Fruit fly (Drosophila melanogaster) whole organism, embryonic: ENCODE results near the gene CG15537.

Experiments
- ATbp ChIP-seq: fragments of 200-800 bp; sonication (Bioruptor generic); optimal IDR thresholded peaks from 2 replicates; lab custom pipeline; 2017; ENCODE audit warnings: missing biosample characterization, mild to moderate bottlenecking, missing genetic modification characterization, missing genetic modification reagents
- Asciz ChIP-seq: fragments of 200-800 bp; sonication (Bioruptor generic); optimal IDR thresholded peaks from 2 replicates; lab custom pipeline; 2017; ENCODE audit warnings: missing biosample characterization, mild to moderate bottlenecking, missing genetic modification characterization, missing genetic modification reagents
- Awh ChIP-seq: fragments of 200-800 bp; sonication (Bioruptor generic); IDR thresholded peaks from 2 replicates; pipeline ENCODE4, ENCODE4 v1.3.6; 2022; ENCODE audit warnings: missing biosample characterization, missing genetic modification characterization
- CG12299 ChIP-seq: fragments of 200-800 bp; sonication (Bioruptor generic); optimal IDR thresholded peaks from 2 replicates; lab custom pipeline; 2018; ENCODE audit warnings: missing biosample characterization, mild to moderate bottlenecking, missing genetic modification characterization
- CG15011 ChIP-seq: fragments of 200-800 bp; sonication (Bioruptor generic); optimal IDR thresholded peaks from 3 replicates; lab custom pipeline; 2018; ENCODE audit warnings: missing biosample characterization, mild to moderate bottlenecking, missing genetic modification characterization
- CG1792 ChIP-seq: fragments of 200-800 bp; sonication (Bioruptor generic); optimal IDR thresholded peaks from 2 replicates; lab custom pipeline; 2016; ENCODE audit warnings: missing biosample characterization, missing genetic modification characterization
- CG18011 ChIP-seq: fragments of 200-800 bp; sonication (Bioruptor generic); optimal IDR thresholded peaks from 2 replicates; lab custom pipeline; 2017; ENCODE audit warnings: missing biosample characterization, missing genetic modification characterization, mild to moderate bottlenecking, moderate library complexity, missing genotype
- CG18599 ChIP-seq: fragments of 200-800 bp; sonication (Bioruptor generic); optimal IDR thresholded peaks from 3 replicates; lab custom pipeline; 2017; ENCODE audit warnings: missing biosample characterization, missing genetic modification characterization, mild to moderate bottlenecking, moderate library complexity, missing genetic modification reagents
- CG2120 ChIP-seq: fragments of 200-800 bp; sonication (Bioruptor generic); optimal IDR thresholded peaks from 3 replicates; lab custom pipeline; 2016; ENCODE audit warnings: missing biosample characterization, missing genetic modification characterization
- CG2712 ChIP-seq: fragments of 200-800 bp; optimal IDR thresholded peaks from 3 replicates; lab custom pipeline; 2019; ENCODE audit warnings: missing biosample characterization, mild to moderate bottlenecking, missing genetic modification characterization, moderate library complexity
- CG3281 ChIP-seq: fragments of 200-800 bp; sonication (Bioruptor generic); optimal IDR thresholded peaks from 3 replicates; lab custom pipeline; 2017; ENCODE audit warnings: missing biosample characterization, mild to moderate bottlenecking, missing genetic modification characterization
- CG33213 ChIP-seq: fragments of 200-800 bp; sonication (Bioruptor generic); optimal IDR thresholded peaks from 3 replicates; lab custom pipeline; 2016; ENCODE audit warnings: missing biosample characterization, missing genetic modification characterization
- CG7556 ChIP-seq: fragments of 200-800 bp; sonication (Bioruptor generic); optimal IDR thresholded peaks from 2 replicates; lab custom pipeline; 2017; ENCODE audit warnings: missing biosample characterization, mild to moderate bottlenecking, missing genetic modification characterization
- CG7786 ChIP-seq: fragments of 200-800 bp; sonication (Bioruptor generic); optimal IDR thresholded peaks from 2 replicates; lab custom pipeline; 2016; ENCODE audit warnings: missing biosample characterization, missing genetic modification characterization
- CG7839 ChIP-seq: fragments of 200-800 bp; sonication (Bioruptor generic); optimal IDR thresholded peaks from 3 replicates; lab custom pipeline; 2018; ENCODE audit warnings: missing biosample characterization, mild to moderate bottlenecking, missing genetic modification characterization, moderate library complexity
- CG9609 ChIP-seq: fragments of 200-800 bp; sonication (Bioruptor generic); optimal IDR thresholded peaks from 3 replicates; lab custom pipeline; 2016; ENCODE audit warnings: missing biosample characterization, missing genetic modification characterization
- CrebB ChIP-seq: fragments of 200-800 bp; sonication (Bioruptor generic); optimal IDR thresholded peaks from 3 replicates; lab custom pipeline; 2018; ENCODE audit warnings: missing biosample characterization, mild to moderate bottlenecking, missing genetic modification characterization
- Fer1 ChIP-seq: fragments of 200-800 bp; sonication (Bioruptor generic); optimal IDR thresholded peaks from 2 replicates; lab custom pipeline; 2017; ENCODE audit warnings: missing biosample characterization, mild to moderate bottlenecking, missing genetic modification characterization
- HLH54F ChIP-seq: fragments of 200-800 bp; sonication (Bioruptor generic); optimal IDR thresholded peaks from 3 replicates; lab custom pipeline; 2016; ENCODE audit warnings: missing biosample characterization, missing genetic modification characterization
- HLHmδ ChIP-seq: fragments of 200-800 bp; sonication (Bioruptor generic); optimal IDR thresholded peaks from 2 replicates; lab custom pipeline; 2018; ENCODE audit warnings: missing biosample characterization, mild to moderate bottlenecking, missing genetic modification characterization, moderate library complexity
- Hmr ChIP-seq: fragments of 200-800 bp; sonication (Bioruptor generic); optimal IDR thresholded peaks from 3 replicates; lab custom pipeline; 2017; ENCODE audit warnings: mild to moderate bottlenecking, missing biosample characterization, missing genetic modification reagents, missing genetic modification characterization
- MBD-R2 ChIP-seq: fragments of 200-800 bp; sonication (Bioruptor generic); IDR thresholded peaks from 2 replicates; pipeline ENCODE4 v1.3.6; 2022; ENCODE audit warnings: missing biosample characterization, missing genetic modification characterization
- Mad ChIP-seq: fragments of 200-800 bp; sonication (Bioruptor generic); optimal IDR thresholded peaks from 2 replicates; lab custom pipeline; 2016; ENCODE audit warnings: missing biosample characterization, missing genetic modification characterization
- Myb ChIP-seq: fragments of 200-800 bp; sonication (Bioruptor generic); optimal IDR thresholded peaks from 2 replicates; lab custom pipeline; 2016; ENCODE audit warnings: missing biosample characterization, missing genetic modification characterization
- Oli ChIP-seq: fragments of 200-800 bp; sonication (Bioruptor generic); optimal IDR thresholded peaks from 2 replicates; lab custom pipeline; 2018; ENCODE audit warnings: missing biosample characterization, mild to moderate bottlenecking, missing genetic modification characterization, moderate library complexity
- Ravus ChIP-seq: fragments of 200-800 bp; sonication (Bioruptor generic); IDR thresholded peaks from 2 replicates; pipeline ENCODE4 v1.3.6; 2022; ENCODE audit warnings: missing biosample characterization, missing genetic modification characterization
- Sox102F ChIP-seq: fragments of 200-800 bp; sonication (Bioruptor generic); optimal IDR thresholded peaks from 2 replicates; lab custom pipeline; 2018; ENCODE audit warnings: missing biosample characterization, mild to moderate bottlenecking, missing genetic modification characterization, moderate library complexity
- Spps ChIP-seq: fragments of 200-800 bp; sonication (Bioruptor generic); optimal IDR thresholded peaks from 2 replicates; lab custom pipeline; 2018; ENCODE audit warnings: missing biosample characterization, mild to moderate bottlenecking, missing genetic modification characterization
- Ssrp ChIP-seq: fragments of 200-800 bp; sonication (Bioruptor generic); optimal IDR thresholded peaks from 2 replicates; lab custom pipeline; 2018; ENCODE audit warnings: missing biosample characterization, mild to moderate bottlenecking, missing genetic modification characterization, moderate library complexity
- bowl ChIP-seq: fragments of 200-800 bp; sonication (Bioruptor generic); IDR thresholded peaks from 2 replicates; pipeline ENCODE4 v1.3.6; 2022; ENCODE audit warnings: missing biosample characterization, missing genetic modification characterization
- bsh ChIP-seq, 2 experiments: fragments of 200-800 bp; sonication (Bioruptor generic); optimal IDR thresholded peaks; 2 replicates each; lab custom pipeline; 2017 to 2018; ENCODE audit warnings: mild to moderate bottlenecking in 2 of 2, missing biosample characterization in 2 of 2, missing genetic modification characterization in 2 of 2, moderate library complexity in 1 of 2
- crp ChIP-seq, 2 experiments: fragments of 200-800 bp; sonication (Bioruptor generic); optimal IDR thresholded peaks; 2 replicates in 1 of 2; 3 replicates in 1 of 2; lab custom pipeline; 2017; ENCODE audit warnings: missing biosample characterization in 2 of 2, missing genetic modification characterization in 2 of 2, mild to moderate bottlenecking in 1 of 2, moderate library complexity in 1 of 2
- dmrt99B ChIP-seq: fragments of 200-800 bp; sonication (Bioruptor generic); optimal IDR thresholded peaks from 2 replicates; lab custom pipeline; 2018; ENCODE audit warnings: missing biosample characterization, mild to moderate bottlenecking, missing genetic modification characterization, moderate library complexity
- hb ChIP-seq: fragments of 200-800 bp; sonication (Bioruptor generic); IDR thresholded peaks from 3 replicates; pipeline ENCODE4 v1.3.6; 2022; ENCODE audit warnings: missing biosample characterization, missing genetic modification characterization; ENCODE audit not compliant: partially characterized antibody
- inv ChIP-seq: fragments of 200-800 bp; sonication (Bioruptor generic); IDR thresholded peaks from 2 replicates; pipeline ENCODE4 v1.3.6; 2022; ENCODE audit warnings: missing biosample characterization, missing genetic modification characterization; ENCODE audit not compliant: partially characterized antibody
- lov ChIP-seq, 2 experiments: fragments of 200-800 bp in 1 of 2; fragments of >200 bp in 1 of 2; sonication (Bioruptor generic) in 1 of 2; IDR thresholded peaks in 1 of 2; optimal IDR thresholded peaks in 1 of 2; 2 replicates in 1 of 2; 3 replicates in 1 of 2; pipeline versions ENCODE4 v1.3.6 to Lab custom; 2017 to 2022; ENCODE audit warnings: missing biosample characterization in 1 of 2, missing genetic modification characterization in 1 of 2
- luna ChIP-seq: fragments of 200-800 bp; sonication (Bioruptor generic); optimal IDR thresholded peaks from 2 replicates; lab custom pipeline; 2016; ENCODE audit warnings: missing biosample characterization, missing genetic modification characterization
- maf-S ChIP-seq: fragments of 200-800 bp; sonication (Bioruptor generic); optimal IDR thresholded peaks from 2 replicates; lab custom pipeline; 2016; ENCODE audit warnings: missing biosample characterization, missing genetic modification characterization
- nmo ChIP-seq: fragments of 200-800 bp; sonication (Bioruptor generic); optimal IDR thresholded peaks from 2 replicates; lab custom pipeline; 2018; ENCODE audit warnings: missing biosample characterization, mild to moderate bottlenecking, missing genetic modification characterization, moderate library complexity
- onecut ChIP-seq: fragments of 200-800 bp; sonication (Bioruptor generic); IDR thresholded peaks from 2 replicates; pipeline ENCODE4 v1.3.6; 2022; ENCODE audit warnings: missing biosample characterization, missing genetic modification characterization
- otp ChIP-seq: fragments of 200-800 bp; sonication (Bioruptor generic); IDR thresholded peaks from 3 replicates; pipeline ENCODE4, ENCODE4 v1.3.6; 2022; ENCODE audit warnings: missing biosample characterization, missing genetic modification characterization
- peb ChIP-seq: fragments of 200-800 bp; sonication (Bioruptor generic); IDR thresholded peaks from 2 replicates; pipeline ENCODE4 v1.3.6; 2022; ENCODE audit warnings: missing biosample characterization, missing genetic modification characterization
- sd ChIP-seq: fragments of 200-800 bp; sonication (Bioruptor generic); optimal IDR thresholded peaks from 3 replicates; lab custom pipeline; 2018; ENCODE audit warnings: missing biosample characterization, mild to moderate bottlenecking, missing genetic modification characterization, moderate library complexity
- sens-2 ChIP-seq: fragments of 200-800 bp; sonication (Bioruptor generic); IDR thresholded peaks from 2 replicates; pipeline ENCODE4 v1.3.6; 2022; ENCODE audit warnings: missing biosample characterization, missing genetic modification characterization
- shn ChIP-seq: fragments of 200-800 bp; sonication (Bioruptor generic); optimal IDR thresholded peaks from 3 replicates; lab custom pipeline; 2016; ENCODE audit warnings: missing biosample characterization, missing genetic modification characterization
- stwl ChIP-seq: fragments of 200-800 bp; sonication (Bioruptor generic); optimal IDR thresholded peaks from 3 replicates; lab custom pipeline; 2018; ENCODE audit warnings: missing biosample characterization, mild to moderate bottlenecking, missing genetic modification characterization, moderate library complexity
- tx ChIP-seq: fragments of 200-800 bp; sonication (Bioruptor generic); optimal IDR thresholded peaks from 2 replicates; lab custom pipeline; 2016; ENCODE audit warnings: missing biosample characterization, missing genetic modification characterization
- yki ChIP-seq: fragments of >200 bp; optimal IDR thresholded peaks from 3 replicates; lab custom pipeline; 2018
- z ChIP-seq: fragments of 200-800 bp; sonication (Bioruptor generic); IDR thresholded peaks from 3 replicates; pipeline ENCODE4 v1.3.6; 2022; ENCODE audit warnings: missing biosample characterization, missing genetic modification characterization

Gene CG15537

dm6 chr3R:30461608-30462243 lies 18.3 kb upstream of the CG15537 start (continued):
- TF ChIP-seq peb (no peak), CG7556 (GFP tag; lab: Kevin White, UChicago) (peak; percentile 2), CrebB (tag; lab: Kevin White, UChicago) (no peak), CG2712 (tag; lab: Kevin White, UChicago) (peak; percentile 39), shn (GFP tag; lab: Kevin White, UChicago) (no peak), nmo (GFP tag; lab: Kevin White, UChicago) (peak; percentile 31), CG15011 (GFP tag; lab: Kevin White, UChicago) (peak; percentile 1), Ssrp (tag; lab: Kevin White, UChicago) (peak; percentile 21), z (GFP tag; lab: Robert Waterston, UW) (no peak), ATbp (no peak), Mad (GFP tag; lab: Kevin White, UChicago) (no peak), CG33213 (GFP tag; lab: Kevin White, UChicago) (no peak), CG1792 (no peak), tx (GFP tag; lab: Kevin White, UChicago) (no peak), HLHmδ (no peak), bowl (GFP tag; lab: Robert Waterston, UW) (no peak), Myb (GFP tag; lab: Kevin White, UChicago) (no peak), CG7839 (tag; lab: Kevin White, UChicago) (peak; percentile 58), CG9609 (no peak), inv (no peak), Awh (no peak), CG2120 (peak; percentile 23), sens-2 (GFP tag; lab: Robert Waterston, UW) (no peak), CG18599 (GFP tag; lab: Kevin White, UChicago) (peak; percentile 16), CG3281 (GFP tag; lab: Kevin White, UChicago) (peak; percentile 16), luna (no peak), otp (0 out of 3 replicates have a peak, but pooled peaks have one; percentile 34), onecut (GFP tag; lab: Robert Waterston, UW) (no peak), bsh (GFP tag; optimal IDR thresholded peaks at IDR 0.05; lab: Kevin White, UChicago) (peak in 1 of 2 experiments; percentile 20), MBD-R2 (no peak), dmrt99B (tag; lab: Kevin White, UChicago) (peak; percentile 68), Sox102F (GFP tag; lab: Kevin White, UChicago) (peak; percentile 41), Ravus (GFP tag; lab: Robert Waterston, UW) (no peak), maf-S (GFP tag; lab: Kevin White, UChicago) (no peak), CG12299 (tag; lab: Kevin White, UChicago) (no peak), yki (no peak), HLH54F (no peak), CG7786 (no peak), sd (tag; lab: Kevin White, UChicago) (no peak), Oli (tag; lab: Kevin White, UChicago) (peak; percentile 18), Hmr (peak; percentile 4), hb (GFP tag; lab: Robert Waterston, UW) (no peak), lov (optimal IDR thresholded peaks at IDR 0.05; lab: Kevin White, UChicago) (no peak), lov (GFP tag; IDR thresholded peaks at IDR 0.05; lab: Robert Waterston, UW) (no peak), Fer1 (GFP tag; lab: Kevin White, UChicago) (peak; percentile 35), CG18011 (GFP tag; lab: Kevin White, UChicago) (no peak), Spps (peak; percentile 9), Asciz (no peak), stwl (tag; lab: Kevin White, UChicago) (no peak), crp (GFP tag; optimal IDR thresholded peaks at IDR 0.05; lab: Kevin White, UChicago) (no peak)
